Worm (Caenorhabditis elegans): ENCODE results near the gene erp-44.3.

- TF ChIP-seq lir-3 (tag; optimal IDR thresholded peaks at IDR 0.05) = no peak
- no peak for TF ChIP-seq nhr-102 (tag; optimal IDR thresholded peaks at IDR 0.05)
- no peak for TF ChIP-seq F10B5.3 (tag; optimal IDR thresholded peaks at IDR 0.05)
- TF ChIP-seq unc-62 (GFP tag; optimal IDR thresholded peaks at IDR 0.05 in 1 of 2) = no peak
- TF ChIP-seq unc-62 (tag; optimal IDR thresholded peaks at IDR 0.05) = no peak
- TF ChIP-seq nhr-76 (tag; optimal IDR thresholded peaks at IDR 0.05) = no peak
- no peak for TF ChIP-seq ZK546.5 (tag; optimal IDR thresholded peaks at IDR 0.05)
- TF ChIP-seq R02D3.7 (tag; optimal IDR thresholded peaks at IDR 0.05) = no peak
- TF ChIP-seq nhr-28 (tag; optimal IDR thresholded peaks at IDR 0.05) = no peak
- no peak for TF ChIP-seq snpc-1.2 (GFP tag; IDR thresholded peaks at IDR 0.05)
- no peak for TF ChIP-seq pha-4 (GFP tag; IDR thresholded peaks at IDR 0.05)
- no peak for TF ChIP-seq pha-4 (tag; optimal IDR thresholded peaks at IDR 0.05)
- TF ChIP-seq fos-1 (tag; optimal IDR thresholded peaks at IDR 0.05) = no peak
These were observed 7.7 kb downstream of the erp-44.3 start, which contains the start of the genes ndub-11 and moc-3 for ce11 chrIV:8130131-8130611.

All from whole organism, L4 larva.